Fruit fly (Drosophila melanogaster) whole organism, embryonic: ENCODE data around the gene Nf-YC.

Experiments used
- BEAF-32 ChIP-seq: fragments of 200-800 bp; sonication (Bioruptor generic); optimal IDR thresholded peaks from 3 replicates; lab custom pipeline; 2017; ENCODE audit warnings: missing biosample characterization, missing genetic modification characterization, mild to moderate bottlenecking, moderate library complexity, missing genetic modification reagents
- CG10267 ChIP-seq: fragments of 200-800 bp; sonication (Bioruptor generic); optimal IDR thresholded peaks from 2 replicates; lab custom pipeline; 2018; ENCODE audit warnings: missing biosample characterization, mild to moderate bottlenecking, missing genetic modification characterization, moderate library complexity
- CG10543 ChIP-seq: fragments of 200-800 bp; sonication (Bioruptor generic); optimal IDR thresholded peaks from 3 replicates; lab custom pipeline; 2017; ENCODE audit warnings: missing biosample characterization, mild to moderate bottlenecking, missing genetic modification characterization, moderate library complexity
- CG12236 ChIP-seq: fragments of 200-800 bp; sonication (Bioruptor generic); optimal IDR thresholded peaks from 2 replicates; lab custom pipeline; 2016; ENCODE audit warnings: missing biosample characterization, missing genetic modification characterization
- CG12299 ChIP-seq: fragments of 200-800 bp; sonication (Bioruptor generic); optimal IDR thresholded peaks from 2 replicates; lab custom pipeline; 2018; ENCODE audit warnings: missing biosample characterization, mild to moderate bottlenecking, missing genetic modification characterization
- CG12744 ChIP-seq: fragments of 200-800 bp; sonication (Bioruptor generic); optimal IDR thresholded peaks from 2 replicates; lab custom pipeline; 2016; ENCODE audit warnings: missing biosample characterization, missing genetic modification characterization
- CG14014 ChIP-seq: fragments of 200-800 bp; sonication (Bioruptor generic); IDR thresholded peaks from 2 replicates; pipeline ENCODE4 v1.3.6; 2022; ENCODE audit warnings: missing biosample characterization, missing genetic modification characterization
- CG14441 ChIP-seq: fragments of 200-800 bp; sonication (Bioruptor generic); IDR thresholded peaks from 2 replicates; pipeline ENCODE4 v1.3.6; 2022; ENCODE audit warnings: missing biosample characterization, missing genetic modification characterization
- CG16779 ChIP-seq: fragments of 200-800 bp; sonication (Bioruptor generic); IDR thresholded peaks from 2 replicates; pipeline ENCODE4 v1.3.6; 2022; ENCODE audit warnings: missing biosample characterization, missing genetic modification characterization
- CG16863 ChIP-seq: fragments of 200-800 bp; sonication (Bioruptor generic); optimal IDR thresholded peaks from 3 replicates; lab custom pipeline; 2016; ENCODE audit warnings: missing biosample characterization, missing genetic modification characterization
- CG17912 ChIP-seq: fragments of 200-800 bp; sonication (Bioruptor generic); optimal IDR thresholded peaks from 2 replicates; lab custom pipeline; 2018; ENCODE audit warnings: missing biosample characterization, mild to moderate bottlenecking, missing genetic modification characterization
- CG2120 ChIP-seq: fragments of 200-800 bp; sonication (Bioruptor generic); optimal IDR thresholded peaks from 3 replicates; lab custom pipeline; 2016; ENCODE audit warnings: missing biosample characterization, missing genetic modification characterization
- CG2712 ChIP-seq: fragments of 200-800 bp; optimal IDR thresholded peaks from 3 replicates; lab custom pipeline; 2019; ENCODE audit warnings: missing biosample characterization, mild to moderate bottlenecking, missing genetic modification characterization, moderate library complexity
- CG2889 ChIP-seq: fragments of 200-800 bp; sonication (Bioruptor generic); IDR thresholded peaks from 3 replicates; pipeline ENCODE4 v1.3.6; 2022; ENCODE audit warnings: missing biosample characterization, missing genetic modification characterization
- CG3065 ChIP-seq: fragments of 200-800 bp; sonication (Bioruptor generic); optimal IDR thresholded peaks from 2 replicates; lab custom pipeline; 2016; ENCODE audit warnings: missing biosample characterization, missing genetic modification characterization
- CG32767 ChIP-seq: fragments of 200-800 bp; sonication (Bioruptor generic); IDR thresholded peaks from 2 replicates; pipeline ENCODE4 v1.3.6; 2022; ENCODE audit warnings: missing biosample characterization, missing genetic modification characterization
- CG3281 ChIP-seq: fragments of 200-800 bp; sonication (Bioruptor generic); optimal IDR thresholded peaks from 3 replicates; lab custom pipeline; 2017; ENCODE audit warnings: missing biosample characterization, mild to moderate bottlenecking, missing genetic modification characterization
- CG33557 ChIP-seq: fragments of 200-800 bp; sonication (Bioruptor generic); optimal IDR thresholded peaks from 2 replicates; lab custom pipeline; 2019; ENCODE audit warnings: missing biosample characterization, mild to moderate bottlenecking, missing genetic modification characterization, moderate library complexity
- CG34376 ChIP-seq: fragments of 200-800 bp; sonication (Bioruptor generic); optimal IDR thresholded peaks from 2 replicates; lab custom pipeline; 2018; ENCODE audit warnings: missing biosample characterization, mild to moderate bottlenecking, missing genetic modification characterization
- CG3726 ChIP-seq: fragments of 200-800 bp; sonication (Bioruptor generic); IDR thresholded peaks from 3 replicates; pipeline ENCODE4, ENCODE4 v1.3.6; 2022; ENCODE audit warnings: missing biosample characterization, missing genetic modification characterization
- CG4424 ChIP-seq: fragments of 200-800 bp; sonication (Bioruptor generic); optimal IDR thresholded peaks from 3 replicates; lab custom pipeline; 2016; ENCODE audit warnings: missing biosample characterization, missing genetic modification characterization
- CG6765 ChIP-seq: fragments of 200-800 bp; sonication (Bioruptor generic); optimal IDR thresholded peaks from 3 replicates; lab custom pipeline; 2017; ENCODE audit warnings: missing biosample characterization, mild to moderate bottlenecking, missing genetic modification characterization
- CG7963 ChIP-seq: fragments of 200-800 bp; sonication (Bioruptor generic); IDR thresholded peaks from 3 replicates; pipeline ENCODE4 v1.3.6; 2022; ENCODE audit warnings: missing biosample characterization, missing genetic modification characterization; ENCODE audit not compliant: partially characterized antibody
- CG9215 ChIP-seq: fragments of 200-800 bp; sonication (Bioruptor generic); IDR thresholded peaks from 2 replicates; pipeline ENCODE4 v1.3.6; 2022; ENCODE audit warnings: missing biosample characterization, missing genetic modification characterization
- CrebB ChIP-seq: fragments of 200-800 bp; sonication (Bioruptor generic); optimal IDR thresholded peaks from 3 replicates; lab custom pipeline; 2018; ENCODE audit warnings: missing biosample characterization, mild to moderate bottlenecking, missing genetic modification characterization
- D19B ChIP-seq: fragments of 200-800 bp; sonication (Bioruptor generic); optimal IDR thresholded peaks from 2 replicates; lab custom pipeline; 2017; ENCODE audit warnings: missing biosample characterization, mild to moderate bottlenecking, missing genetic modification characterization
- HHEX ChIP-seq: fragments of 200-800 bp; sonication (Bioruptor generic); optimal IDR thresholded peaks from 3 replicates; lab custom pipeline; 2017; ENCODE audit warnings: missing biosample characterization, mild to moderate bottlenecking, missing genetic modification characterization, missing genetic modification reagents
- HLH4C ChIP-seq: fragments of 200-800 bp; sonication (Bioruptor generic); IDR thresholded peaks from 3 replicates; pipeline ENCODE4 v1.3.6; 2022; ENCODE audit warnings: missing biosample characterization, missing genetic modification characterization; ENCODE audit not compliant: partially characterized antibody
- HLH54F ChIP-seq: fragments of 200-800 bp; sonication (Bioruptor generic); optimal IDR thresholded peaks from 3 replicates; lab custom pipeline; 2016; ENCODE audit warnings: missing biosample characterization, missing genetic modification characterization
- Mes4 ChIP-seq: fragments of 200-800 bp; sonication (Bioruptor generic); optimal IDR thresholded peaks from 2 replicates; lab custom pipeline; 2016; ENCODE audit warnings: missing biosample characterization, missing genetic modification characterization
- Nf-YC ChIP-seq: fragments of 200-800 bp; optimal IDR thresholded peaks from 3 replicates; lab custom pipeline; 2019; ENCODE audit warnings: missing biosample characterization, mild to moderate bottlenecking, missing genetic modification characterization, moderate library complexity
- NfI ChIP-seq: fragments of 200-800 bp; sonication (Bioruptor generic); optimal IDR thresholded peaks from 3 replicates; lab custom pipeline; 2018; ENCODE audit warnings: missing biosample characterization, mild to moderate bottlenecking, missing genetic modification characterization, moderate library complexity
- Ptx1 ChIP-seq: fragments of 200-800 bp; sonication (Bioruptor generic); IDR thresholded peaks from 2 replicates; pipeline ENCODE4 v1.3.6; 2022; ENCODE audit warnings: missing biosample characterization, missing genetic modification characterization
- TFAM ChIP-seq: fragments of 200-800 bp; sonication (Bioruptor generic); optimal IDR thresholded peaks from 2 replicates; lab custom pipeline; 2017; ENCODE audit warnings: missing biosample characterization, missing genetic modification characterization, inconsistent platforms
- Taf1 ChIP-seq: fragments of 200-800 bp; sonication (Bioruptor generic); IDR thresholded peaks from 2 replicates; pipeline ENCODE4 v1.3.6; 2022; ENCODE audit warnings: missing biosample characterization, missing genetic modification characterization
- Trl ChIP-seq, 3 experiments: fragments of >200 bp in 2 of 3; fragments of 200-800 bp in 1 of 3; sonication (Bioruptor generic) in 1 of 3; optimal IDR thresholded peaks; 2 replicates in 1 of 3; 3 replicates in 2 of 3; lab custom pipeline; 2016 to 2017; ENCODE audit warnings: missing biosample characterization in 1 of 3, missing genetic modification characterization in 1 of 3
- az2 ChIP-seq: fragments of 200-800 bp; sonication (Bioruptor generic); optimal IDR thresholded peaks from 3 replicates; lab custom pipeline; 2016; ENCODE audit warnings: missing biosample characterization, missing genetic modification characterization
- bab2 ChIP-seq: fragments of 200-800 bp; sonication (Bioruptor generic); optimal IDR thresholded peaks from 2 replicates; lab custom pipeline; 2016; ENCODE audit warnings: missing biosample characterization, missing genetic modification characterization
- chinmo ChIP-seq: fragments of 200-800 bp; sonication (Bioruptor generic); IDR thresholded peaks from 4 replicates; pipeline ENCODE4 v1.3.6; 2022; ENCODE audit warnings: missing biosample characterization, missing genetic modification characterization; ENCODE audit not compliant: partially characterized antibody
- dimm ChIP-seq: fragments of 200-800 bp; sonication (Bioruptor generic); IDR thresholded peaks from 2 replicates; pipeline ENCODE4 v1.3.6; 2022; ENCODE audit warnings: missing biosample characterization, missing genetic modification characterization
- fru ChIP-seq: fragments of >200 bp; optimal IDR thresholded peaks from 2 replicates; lab custom pipeline; 2017
- ftz-f1 ChIP-seq: fragments of 200-800 bp; sonication (Bioruptor generic); optimal IDR thresholded peaks from 2 replicates; lab custom pipeline; 2016; ENCODE audit warnings: missing biosample characterization, missing genetic modification characterization
- kni ChIP-seq: fragments of 200-800 bp; sonication (Bioruptor generic); optimal IDR thresholded peaks from 3 replicates; lab custom pipeline; 2017; ENCODE audit warnings: mild to moderate bottlenecking, missing biosample characterization, missing genetic modification reagents, missing genetic modification characterization
- oc ChIP-seq: fragments of 200-800 bp; sonication (Bioruptor generic); optimal IDR thresholded peaks from 2 replicates; lab custom pipeline; 2018; ENCODE audit warnings: missing biosample characterization, mild to moderate bottlenecking, missing genetic modification characterization, moderate library complexity
- pan ChIP-seq, 4 experiments: fragments of >200 bp in 3 of 4; fragments of 200-800 bp in 1 of 4; sonication (Bioruptor generic) in 1 of 4; optimal IDR thresholded peaks in 3 of 4; IDR thresholded peaks in 1 of 4; 2 replicates each; pipeline versions ENCODE4 v1.3.6 to Lab custom; 2017 to 2022; ENCODE audit warnings: missing biosample characterization in 2 of 4, missing genetic modification characterization in 2 of 4, mixed read lengths in 1 of 4
- pros ChIP-seq: fragments of 200-800 bp; sonication (Bioruptor generic); optimal IDR thresholded peaks from 3 replicates; lab custom pipeline; 2019; ENCODE audit warnings: missing biosample characterization, mild to moderate bottlenecking, missing genetic modification characterization, moderate library complexity
- psq ChIP-seq: fragments of 200-800 bp; sonication (Bioruptor generic); optimal IDR thresholded peaks from 2 replicates; lab custom pipeline; 2017; ENCODE audit warnings: missing biosample characterization, missing genetic modification characterization
- salm ChIP-seq: fragments of 200-800 bp; sonication (Bioruptor generic); optimal IDR thresholded peaks from 2 replicates; lab custom pipeline; 2018; ENCODE audit warnings: missing biosample characterization, mild to moderate bottlenecking, missing genetic modification characterization
- sens-2 ChIP-seq: fragments of 200-800 bp; sonication (Bioruptor generic); IDR thresholded peaks from 2 replicates; pipeline ENCODE4 v1.3.6; 2022; ENCODE audit warnings: missing biosample characterization, missing genetic modification characterization
- shn ChIP-seq: fragments of 200-800 bp; sonication (Bioruptor generic); optimal IDR thresholded peaks from 3 replicates; lab custom pipeline; 2016; ENCODE audit warnings: missing biosample characterization, missing genetic modification characterization
- wek ChIP-seq: fragments of 200-800 bp; sonication (Bioruptor generic); optimal IDR thresholded peaks from 3 replicates; lab custom pipeline; 2018; ENCODE audit warnings: missing biosample characterization, mild to moderate bottlenecking, missing genetic modification characterization, moderate library complexity

The Nf-YC gene

DNA sequence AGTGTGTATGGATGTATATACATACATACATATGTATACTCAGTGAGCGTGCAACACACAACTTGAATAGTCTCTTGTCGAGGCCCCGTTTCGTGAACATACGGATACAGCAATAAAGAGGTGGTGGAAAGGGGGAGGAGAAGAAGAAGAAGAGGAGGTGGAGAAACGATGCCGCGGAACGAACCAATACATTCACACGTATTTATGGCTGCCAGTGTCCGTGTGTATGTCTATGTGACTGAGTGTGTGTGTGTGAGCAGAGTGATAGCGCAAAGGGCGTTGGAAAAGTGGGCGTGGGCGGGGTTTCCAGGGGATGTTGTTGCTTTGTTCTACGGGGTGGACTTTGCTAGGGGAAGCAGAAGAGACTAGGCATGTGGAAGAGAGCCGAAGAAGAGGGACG, 32.7 kb upstream of the Nf-YC start (continued):
- no peak for TF ChIP-seq CG2889 (GFP tag; lab: Robert Waterston, UW)
- TF ChIP-seq sens-2 = no peak
- TF ChIP-seq bab2 (GFP tag; lab: Kevin White, UChicago) = no peak
- peak; percentile 0 for TF ChIP-seq oc
- no peak for TF ChIP-seq pan (optimal IDR thresholded peaks at IDR 0.05; lab: Kevin White, UChicago)
- no peak for TF ChIP-seq pan (GFP tag; optimal IDR thresholded peaks at IDR 0.05 in 1 of 2, IDR thresholded peaks at IDR 0.05 in 1 of 2)
- peak; percentile 98 for TF ChIP-seq pros (GFP tag; lab: Kevin White, UChicago)
- TF ChIP-seq CG10543 (GFP tag; lab: Kevin White, UChicago) = peak; percentile 91
- TF ChIP-seq CG14014 (GFP tag; lab: Robert Waterston, UW) = peak; percentile 19; the same call in 1 of the 2 replicates
- peak; percentile 77 for TF ChIP-seq CG34376 (GFP tag; lab: Kevin White, UChicago)
- TF ChIP-seq CG4424 (GFP tag; lab: Kevin White, UChicago) = no peak
- TF ChIP-seq HHEX (GFP tag; lab: Kevin White, UChicago) = no peak
- peak; percentile 75 for TF ChIP-seq psq
- peak; percentile 61 for TF ChIP-seq Nf-YC (tag; lab: Kevin White, UChicago)
- TF ChIP-seq CG14441 = no peak
- no peak for TF ChIP-seq CG12236 (GFP tag; lab: Kevin White, UChicago)
- TF ChIP-seq CG17912 (GFP tag; lab: Kevin White, UChicago) = no peak
- TF ChIP-seq CG7963 (GFP tag; lab: Robert Waterston, UW) = no peak
- peak; percentile 66; the same call in 1 of the 2 replicates for TF ChIP-seq CG32767
- TF ChIP-seq CG2712 (tag; lab: Kevin White, UChicago) = no peak
- peak; percentile 5 for TF ChIP-seq CG33557
- TF ChIP-seq wek (GFP tag; lab: Kevin White, UChicago) = peak; percentile 21
- TF ChIP-seq CG12299 (tag; lab: Kevin White, UChicago) = peak; percentile 70
- peak; percentile 88; the same call in 3 of the 4 replicates for TF ChIP-seq chinmo (GFP tag; lab: Robert Waterston, UW)
- no peak for TF ChIP-seq salm (tag; lab: Kevin White, UChicago)
- TF ChIP-seq Mes4 (GFP tag; lab: Kevin White, UChicago) = no peak
- TF ChIP-seq NfI = no peak
- no peak for TF ChIP-seq HLH54F (GFP tag; lab: Kevin White, UChicago)
- no peak for TF ChIP-seq Trl (optimal IDR thresholded peaks at IDR 0.05; lab: Kevin White, UChicago)
- TF ChIP-seq Trl (GFP tag; optimal IDR thresholded peaks at IDR 0.05; lab: Kevin White, UChicago) = no peak
- TF ChIP-seq CG16779 (GFP tag; lab: Robert Waterston, UW) = no peak
- peak; percentile 90 for TF ChIP-seq kni (GFP tag; lab: Kevin White, UChicago)
- TF ChIP-seq CG10267 (tag; lab: Kevin White, UChicago) = no peak
- TF ChIP-seq ftz-f1 (GFP tag; lab: Kevin White, UChicago) = peak; percentile 22
- TF ChIP-seq az2 (GFP tag; lab: Kevin White, UChicago) = no peak
- TF ChIP-seq shn = no peak
- TF ChIP-seq CG3726 = no peak
- no peak for TF ChIP-seq CG16863 (GFP tag; lab: Kevin White, UChicago)
- TF ChIP-seq BEAF-32 (GFP tag; lab: Kevin White, UChicago) = no peak
- TF ChIP-seq CG3281 (GFP tag; lab: Kevin White, UChicago) = no peak
- TF ChIP-seq CG6765 (GFP tag; lab: Kevin White, UChicago) = no peak
- TF ChIP-seq D19B (GFP tag; lab: Kevin White, UChicago) = no peak
- TF ChIP-seq Ptx1 (GFP tag; lab: Robert Waterston, UW) = no peak
- peak; percentile 91 for TF ChIP-seq CG3065 (GFP tag; lab: Kevin White, UChicago)
- no peak for TF ChIP-seq CG2120 (GFP tag; lab: Kevin White, UChicago)
- no peak for TF ChIP-seq CG12744 (GFP tag; lab: Kevin White, UChicago)
- no peak for TF ChIP-seq TFAM (GFP tag; lab: Kevin White, UChicago)
- TF ChIP-seq CG9215 (GFP tag; lab: Robert Waterston, UW) = no peak
- TF ChIP-seq dimm (GFP tag; lab: Robert Waterston, UW) = no peak
- TF ChIP-seq CrebB (tag; lab: Kevin White, UChicago) = peak; percentile 23
- TF ChIP-seq Taf1 = no peak
- no peak for TF ChIP-seq HLH4C (GFP tag; lab: Robert Waterston, UW)
- no peak for TF ChIP-seq fru (lab: Kevin White, UChicago)
